Fruit fly (Drosophila melanogaster) whole organism, embryonic: ENCODE measurements around the gene flfl.

Experiments used
- ATbp ChIP-seq: fragments of 200-800 bp; sonication (Bioruptor generic); optimal IDR thresholded peaks from 2 replicates; lab custom pipeline; 2017; ENCODE audit warnings: missing biosample characterization, mild to moderate bottlenecking, missing genetic modification characterization, missing genetic modification reagents
- Antp ChIP-seq: fragments of 200-800 bp; sonication (Bioruptor generic); optimal IDR thresholded peaks from 3 replicates; lab custom pipeline; 2016; ENCODE audit warnings: missing biosample characterization, missing genetic modification characterization
- Bgb ChIP-seq: fragments of 200-800 bp; sonication (Bioruptor generic); IDR thresholded peaks from 2 replicates; pipeline ENCODE4 v1.3.6; 2022; ENCODE audit warnings: missing biosample characterization, missing genetic modification characterization; ENCODE audit not compliant: partially characterized antibody
- CG12391 ChIP-seq: fragments of 200-800 bp; sonication (Bioruptor generic); optimal IDR thresholded peaks from 3 replicates; lab custom pipeline; 2018; ENCODE audit warnings: missing biosample characterization, mild to moderate bottlenecking, missing genetic modification characterization, moderate library complexity
- CG13123 ChIP-seq: fragments of 200-800 bp; sonication (Bioruptor generic); optimal IDR thresholded peaks from 2 replicates; lab custom pipeline; 2016; ENCODE audit warnings: missing biosample characterization, missing genetic modification characterization
- CG14965 ChIP-seq: fragments of 200-800 bp; sonication (Bioruptor generic); optimal IDR thresholded peaks from 2 replicates; lab custom pipeline; 2016; ENCODE audit warnings: missing biosample characterization, missing genetic modification characterization, borderline replicate concordance
- CG15514 ChIP-seq: fragments of 200-800 bp; sonication (Bioruptor generic); optimal IDR thresholded peaks from 3 replicates; lab custom pipeline; 2017; ENCODE audit warnings: missing biosample characterization, missing genetic modification characterization, mild to moderate bottlenecking, moderate library complexity, missing genetic modification reagents
- CG2120 ChIP-seq: fragments of 200-800 bp; sonication (Bioruptor generic); optimal IDR thresholded peaks from 3 replicates; lab custom pipeline; 2016; ENCODE audit warnings: missing biosample characterization, missing genetic modification characterization
- CG2199 ChIP-seq: fragments of 200-800 bp; sonication (Bioruptor generic); IDR thresholded peaks from 3 replicates; pipeline ENCODE4 v1.3.6; 2022; ENCODE audit warnings: missing biosample characterization, missing genetic modification characterization
- CG30403 ChIP-seq: fragments of 200-800 bp; sonication (Bioruptor generic); optimal IDR thresholded peaks from 3 replicates; lab custom pipeline; 2016; ENCODE audit warnings: missing biosample characterization, missing genetic modification characterization
- CG31224 ChIP-seq: fragments of 200-800 bp; sonication (Bioruptor generic); IDR thresholded peaks from 2 replicates; pipeline ENCODE4 v1.3.6; 2022; ENCODE audit warnings: missing biosample characterization, missing genetic modification characterization
- CG4424 ChIP-seq: fragments of 200-800 bp; sonication (Bioruptor generic); optimal IDR thresholded peaks from 3 replicates; lab custom pipeline; 2016; ENCODE audit warnings: missing biosample characterization, missing genetic modification characterization
- CG5180 ChIP-seq: fragments of 200-800 bp; sonication (Bioruptor generic); optimal IDR thresholded peaks from 3 replicates; lab custom pipeline; 2017; ENCODE audit warnings: missing biosample characterization, missing genetic modification characterization, mild to moderate bottlenecking, moderate library complexity, missing genetic modification reagents
- CG5245 ChIP-seq: fragments of 200-800 bp; sonication (Bioruptor generic); optimal IDR thresholded peaks from 3 replicates; lab custom pipeline; 2016; ENCODE audit warnings: missing biosample characterization, missing genetic modification characterization
- CG7928 ChIP-seq: fragments of 200-800 bp; sonication (Bioruptor generic); optimal IDR thresholded peaks from 2 replicates; lab custom pipeline; 2017; ENCODE audit warnings: missing biosample characterization, mild to moderate bottlenecking, missing genetic modification characterization
- CG9932 ChIP-seq: fragments of 200-800 bp; sonication (Bioruptor generic); IDR thresholded peaks from 2 replicates; pipeline ENCODE4 v1.3.6; 2022; ENCODE audit warnings: missing biosample characterization, missing genetic modification characterization
- Dbx ChIP-seq: fragments of 200-800 bp; sonication (Bioruptor generic); IDR thresholded peaks from 3 replicates; pipeline ENCODE4 v1.3.6; 2022; ENCODE audit warnings: missing biosample characterization, missing genetic modification characterization
- Doc3 ChIP-seq: fragments of 200-800 bp; sonication (Bioruptor generic); IDR thresholded peaks from 3 replicates; pipeline ENCODE4 v1.3.6; 2022; ENCODE audit warnings: missing biosample characterization, missing genetic modification characterization; ENCODE audit not compliant: partially characterized antibody
- HLHmδ ChIP-seq: fragments of 200-800 bp; sonication (Bioruptor generic); optimal IDR thresholded peaks from 2 replicates; lab custom pipeline; 2018; ENCODE audit warnings: missing biosample characterization, mild to moderate bottlenecking, missing genetic modification characterization, moderate library complexity
- Hmr ChIP-seq: fragments of 200-800 bp; sonication (Bioruptor generic); optimal IDR thresholded peaks from 3 replicates; lab custom pipeline; 2017; ENCODE audit warnings: mild to moderate bottlenecking, missing biosample characterization, missing genetic modification reagents, missing genetic modification characterization
- MBD-R2 ChIP-seq: fragments of 200-800 bp; sonication (Bioruptor generic); IDR thresholded peaks from 2 replicates; pipeline ENCODE4 v1.3.6; 2022; ENCODE audit warnings: missing biosample characterization, missing genetic modification characterization
- Med ChIP-seq: fragments of 200-800 bp; sonication (Bioruptor generic); peaks from one replicate; lab custom pipeline; 2016; ENCODE audit warnings: missing biosample characterization, missing genetic modification characterization, mild to moderate bottlenecking, inconsistent platforms, moderate library complexity
- NC2α ChIP-seq: fragments of 200-800 bp; sonication (Bioruptor generic); optimal IDR thresholded peaks from 2 replicates; lab custom pipeline; 2016; ENCODE audit warnings: missing biosample characterization, missing genetic modification characterization
- Sin3A ChIP-seq: fragments of >200 bp; optimal IDR thresholded peaks from 2 replicates; lab custom pipeline; 2018
- Sox102F ChIP-seq: fragments of 200-800 bp; sonication (Bioruptor generic); optimal IDR thresholded peaks from 2 replicates; lab custom pipeline; 2018; ENCODE audit warnings: missing biosample characterization, mild to moderate bottlenecking, missing genetic modification characterization, moderate library complexity
- bsh ChIP-seq, 2 experiments: fragments of 200-800 bp; sonication (Bioruptor generic); optimal IDR thresholded peaks; 2 replicates each; lab custom pipeline; 2017 to 2018; ENCODE audit warnings: mild to moderate bottlenecking in 2 of 2, missing biosample characterization in 2 of 2, missing genetic modification characterization in 2 of 2, moderate library complexity in 1 of 2
- cad ChIP-seq: fragments of >200 bp; optimal IDR thresholded peaks from 2 replicates; lab custom pipeline; 2017; ENCODE audit warnings: missing biosample characterization, missing genetic modification characterization
- cas ChIP-seq: fragments of 200-800 bp; sonication (Bioruptor generic); IDR thresholded peaks from 2 replicates; pipeline ENCODE4 v1.3.6; 2022; ENCODE audit warnings: missing biosample characterization, missing genetic modification characterization
- chinmo ChIP-seq: fragments of 200-800 bp; sonication (Bioruptor generic); IDR thresholded peaks from 4 replicates; pipeline ENCODE4 v1.3.6; 2022; ENCODE audit warnings: missing biosample characterization, missing genetic modification characterization; ENCODE audit not compliant: partially characterized antibody
- ewg ChIP-seq: fragments of 200-800 bp; sonication (Bioruptor generic); optimal IDR thresholded peaks from 3 replicates; lab custom pipeline; 2017; ENCODE audit warnings: mild to moderate bottlenecking, missing biosample characterization, missing genetic modification reagents, missing genetic modification characterization
- gcm ChIP-seq: fragments of 200-800 bp; sonication (Bioruptor generic); optimal IDR thresholded peaks from 2 replicates; lab custom pipeline; 2019; ENCODE audit warnings: missing biosample characterization, mild to moderate bottlenecking, missing genetic modification characterization, moderate library complexity
- grau ChIP-seq: fragments of 200-800 bp; optimal IDR thresholded peaks from 3 replicates; lab custom pipeline; 2019; ENCODE audit warnings: missing biosample characterization, mild to moderate bottlenecking, missing genetic modification characterization, moderate library complexity
- grn ChIP-seq: fragments of 200-800 bp; sonication (Bioruptor generic); optimal IDR thresholded peaks from 3 replicates; lab custom pipeline; 2017; ENCODE audit warnings: missing biosample characterization, missing genetic modification characterization
- gt ChIP-seq: fragments of 200-800 bp; sonication (Bioruptor generic); IDR thresholded peaks from 2 replicates; pipeline ENCODE4 v1.3.6; 2022; ENCODE audit warnings: missing biosample characterization, missing genetic modification characterization
- hbn ChIP-seq: fragments of 200-800 bp; sonication (Bioruptor generic); IDR thresholded peaks from 2 replicates; pipeline ENCODE4 v1.3.6; 2022; ENCODE audit warnings: missing biosample characterization, missing genetic modification characterization; ENCODE audit not compliant: partially characterized antibody
- hkb ChIP-seq, 2 experiments: fragments of 200-800 bp in 1 of 2; fragments of >200 bp in 1 of 2; sonication (Bioruptor generic) in 1 of 2; IDR thresholded peaks in 1 of 2; optimal IDR thresholded peaks in 1 of 2; 2 replicates each; pipeline versions ENCODE4 v1.3.6 to Lab custom; 2017 to 2022; ENCODE audit warnings: missing biosample characterization in 1 of 2, missing genetic modification characterization in 1 of 2
- knrl ChIP-seq: fragments of 200-800 bp; sonication (Bioruptor generic); IDR thresholded peaks from 3 replicates; pipeline ENCODE4 v1.3.6; 2022; ENCODE audit warnings: missing biosample characterization, missing genetic modification characterization; ENCODE audit not compliant: partially characterized antibody
- lilli ChIP-seq: fragments of 200-800 bp; sonication (Bioruptor generic); optimal IDR thresholded peaks from 3 replicates; lab custom pipeline; 2016; ENCODE audit warnings: missing biosample characterization, missing genetic modification characterization
- ranshi ChIP-seq: fragments of 200-800 bp; sonication (Bioruptor generic); IDR thresholded peaks from 2 replicates; pipeline ENCODE4 v1.3.6; 2022; ENCODE audit warnings: missing biosample characterization, missing genetic modification characterization
- row ChIP-seq: fragments of 200-800 bp; sonication (Bioruptor generic); IDR thresholded peaks from 3 replicates; pipeline ENCODE4 v1.3.6; 2022; ENCODE audit warnings: missing biosample characterization, missing genetic modification characterization
- sug ChIP-seq: fragments of 200-800 bp; optimal IDR thresholded peaks from 2 replicates; lab custom pipeline; 2019; ENCODE audit warnings: missing biosample characterization, mild to moderate bottlenecking, missing genetic modification characterization, moderate library complexity
- tll ChIP-seq, 2 experiments: fragments of 200-800 bp in 1 of 2; fragments of >200 bp in 1 of 2; sonication (Bioruptor generic) in 1 of 2; optimal IDR thresholded peaks; 2 replicates each; lab custom pipeline; 2017 to 2019; ENCODE audit warnings: missing biosample characterization in 2 of 2, missing genetic modification characterization in 2 of 2, mild to moderate bottlenecking in 1 of 2, moderate library complexity in 1 of 2
- tna ChIP-seq: fragments of 200-800 bp; sonication (Bioruptor generic); IDR thresholded peaks from 2 replicates; pipeline ENCODE4 v1.3.6; 2022; ENCODE audit warnings: missing biosample characterization, missing genetic modification characterization; ENCODE audit not compliant: partially characterized antibody
- toy ChIP-seq: fragments of 200-800 bp; sonication (Bioruptor generic); IDR thresholded peaks from 2 replicates; pipeline ENCODE4 v1.3.6; 2022; ENCODE audit warnings: missing biosample characterization, missing genetic modification characterization
- usp ChIP-seq: fragments of >200 bp; optimal IDR thresholded peaks from 2 replicates; lab custom pipeline; 2017; ENCODE audit warnings: missing biosample characterization, missing genetic modification characterization
- vfl ChIP-seq: fragments of 200-800 bp; sonication (Bioruptor generic); optimal IDR thresholded peaks from 2 replicates; lab custom pipeline; 2016; ENCODE audit warnings: missing biosample characterization, missing genetic modification characterization

The flfl gene

DNA sequence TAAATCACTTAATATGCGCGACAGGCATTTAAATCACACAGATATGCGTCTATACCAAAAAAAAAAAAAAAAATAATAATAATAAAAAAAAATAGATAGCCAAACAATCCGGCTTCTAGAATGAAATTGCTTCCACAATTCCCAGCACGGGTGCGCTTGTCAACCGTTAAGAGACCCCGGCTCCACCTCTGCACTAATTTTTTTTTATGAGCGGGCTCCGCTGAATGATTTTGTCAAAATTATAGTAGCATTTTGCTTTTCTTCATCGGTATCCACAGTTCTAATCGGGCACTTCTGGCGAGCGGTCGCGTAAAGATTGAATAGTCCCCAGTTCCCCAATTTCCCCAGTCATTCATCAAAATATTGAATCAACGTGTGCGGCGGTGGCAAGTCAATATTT lies 22.7 kb downstream of the flfl start, which contains the start of gene Adgf-C:
Adgf-C (plus strand) TSS at position 301 of the 400 bp plus-strand sequence.
- TF ChIP-seq hbn (GFP tag; lab: Robert Waterston, UW) (no peak), Antp (GFP tag; lab: Kevin White, UChicago) (no peak), grn (GFP tag; lab: Kevin White, UChicago) (no peak), usp (GFP tag; lab: Kevin White, UChicago) (no peak), ewg (GFP tag; lab: Kevin White, UChicago) (no peak), Sox102F (GFP tag; lab: Kevin White, UChicago) (no peak), HLHmδ (GFP tag; lab: Kevin White, UChicago) (no peak), bsh (GFP tag; optimal IDR thresholded peaks at IDR 0.05; lab: Kevin White, UChicago) (no peak)
- TF ChIP-seq, all 482 proteins: peak for 0

DNA sequence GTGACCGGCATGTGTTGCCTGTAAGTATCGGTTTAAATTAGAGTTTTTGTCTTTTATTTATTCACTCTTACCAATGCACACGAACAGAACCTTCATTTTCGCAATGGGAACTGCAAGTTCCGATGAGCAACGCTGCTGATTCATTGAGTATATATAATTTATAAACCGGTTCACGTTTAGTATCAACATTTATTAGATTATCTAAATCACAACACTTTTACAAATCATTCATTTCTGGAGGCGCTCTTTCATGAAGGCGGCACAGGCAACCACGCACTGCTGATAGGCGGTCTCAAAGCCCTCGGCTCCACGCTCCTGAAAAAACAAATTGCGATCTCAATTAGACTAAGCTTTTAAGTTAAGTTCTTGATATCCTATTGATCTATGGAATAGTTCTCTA lies 26.1 kb downstream of the flfl start, which contains the start of gene Argp:
Argp (minus strand) TSS at position 101 of the 400 bp plus-strand sequence.
- no peak for TF ChIP-seq Sin3A
- TF ChIP-seq CG31224 (GFP tag; lab: Robert Waterston, UW): no peak

DNA sequence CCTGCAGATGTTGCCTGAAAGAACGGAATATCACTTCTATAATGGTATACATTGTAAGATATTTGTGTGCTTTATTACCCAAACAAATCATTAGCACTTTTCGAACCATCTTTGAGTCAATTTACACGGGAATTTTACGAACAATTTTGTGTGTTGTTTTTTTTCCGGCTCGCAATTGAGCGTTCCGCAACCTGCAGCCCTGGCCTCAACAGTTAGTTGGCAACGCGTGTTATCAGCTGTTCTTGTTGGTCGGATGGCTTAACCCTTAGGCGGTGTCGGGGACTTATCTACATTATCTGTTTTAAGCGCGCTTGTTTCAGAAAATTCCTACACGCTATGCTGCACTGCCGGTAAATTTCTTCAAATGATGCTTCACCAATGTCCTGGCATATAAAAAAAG lies 26.9 kb downstream of the flfl start:
- peak; percentile 48; the same call in 1 of the 4 replicates for TF ChIP-seq chinmo (GFP tag; lab: Robert Waterston, UW)
- TF ChIP-seq CG2120 (GFP tag; lab: Kevin White, UChicago): peak; percentile 5
- TF ChIP-seq cas (GFP tag; lab: Robert Waterston, UW): no peak
- TF ChIP-seq CG31224 (GFP tag; lab: Robert Waterston, UW): no peak
- TF ChIP-seq row (GFP tag; lab: Robert Waterston, UW): peak; percentile 89
- TF ChIP-seq Dbx (GFP tag; lab: Robert Waterston, UW): peak; percentile 34; the same call in 1 of the 3 replicates
- TF ChIP-seq CG12391 (tag; lab: Kevin White, UChicago): peak; percentile 19
- peak; percentile 56 for TF ChIP-seq CG9932 (GFP tag; lab: Robert Waterston, UW)
- TF ChIP-seq hkb (optimal IDR thresholded peaks at IDR 0.05; lab: Kevin White, UChicago): no peak
- 0 out of 2 replicates have a peak, but pooled peaks have one; percentile 15 for TF ChIP-seq hkb (GFP tag; IDR thresholded peaks at IDR 0.05; lab: Robert Waterston, UW)
- no peak for TF ChIP-seq CG5245 (GFP tag; lab: Kevin White, UChicago)
- peak; percentile 99 for TF ChIP-seq MBD-R2
- TF ChIP-seq tll (GFP tag; optimal IDR thresholded peaks at IDR 0.05; lab: Kevin White, UChicago): no peak
- no peak for TF ChIP-seq CG13123
- peak; percentile 33 for TF ChIP-seq CG4424 (GFP tag; lab: Kevin White, UChicago)
- TF ChIP-seq knrl (GFP tag; lab: Robert Waterston, UW): peak; percentile 37
- peak; percentile 24 for TF ChIP-seq Hmr
- TF ChIP-seq CG30403: peak; percentile 16
- no peak for TF ChIP-seq ranshi
- TF ChIP-seq ATbp (GFP tag; lab: Kevin White, UChicago): no peak
- no peak for TF ChIP-seq cad (GFP tag; lab: Kevin White, UChicago)
- peak; percentile 97 for TF ChIP-seq CG15514
- TF ChIP-seq grau: peak; percentile 1
- no peak for TF ChIP-seq CG14965 (GFP tag; lab: Kevin White, UChicago)
- no peak for TF ChIP-seq Doc3 (GFP tag; lab: Robert Waterston, UW)
- TF ChIP-seq CG7928 (GFP tag; lab: Kevin White, UChicago): peak; percentile 94
- peak; percentile 1 for TF ChIP-seq sug (tag; lab: Kevin White, UChicago)
- TF ChIP-seq toy (GFP tag; lab: Robert Waterston, UW): no peak
- peak; percentile 27 for TF ChIP-seq lilli (GFP tag; lab: Kevin White, UChicago)
- TF ChIP-seq gcm (GFP tag; lab: Kevin White, UChicago): peak; percentile 12
- no peak for TF ChIP-seq vfl
- peak; percentile 78 for TF ChIP-seq CG2199 (GFP tag; lab: Robert Waterston, UW)
- TF ChIP-seq gt: no peak
- TF ChIP-seq Med: peak; percentile 48
- TF ChIP-seq Bgb (GFP tag; lab: Robert Waterston, UW): peak; percentile 60
- TF ChIP-seq NC2α (GFP tag; lab: Kevin White, UChicago): no peak
- TF ChIP-seq CG5180 (GFP tag; lab: Kevin White, UChicago): no peak
- TF ChIP-seq tna (GFP tag; lab: Robert Waterston, UW): peak; percentile 37; the same call in 1 of the 2 replicates
